Worm (Caenorhabditis elegans): Measurements from ENCODE around the gene ifa-4.

Gene ifa-4

ce11 chrX:4938990-4939389 lies 23.2 kb upstream of the ifa-4 start:
- no peak for TF ChIP-seq med-1 (GFP tag; optimal IDR thresholded peaks at IDR 0.05; ENCODE audit: insufficient read depth)
- TF ChIP-seq T22C8.4 (GFP tag; IDR thresholded peaks at IDR 0.05): no peak

DNA sequence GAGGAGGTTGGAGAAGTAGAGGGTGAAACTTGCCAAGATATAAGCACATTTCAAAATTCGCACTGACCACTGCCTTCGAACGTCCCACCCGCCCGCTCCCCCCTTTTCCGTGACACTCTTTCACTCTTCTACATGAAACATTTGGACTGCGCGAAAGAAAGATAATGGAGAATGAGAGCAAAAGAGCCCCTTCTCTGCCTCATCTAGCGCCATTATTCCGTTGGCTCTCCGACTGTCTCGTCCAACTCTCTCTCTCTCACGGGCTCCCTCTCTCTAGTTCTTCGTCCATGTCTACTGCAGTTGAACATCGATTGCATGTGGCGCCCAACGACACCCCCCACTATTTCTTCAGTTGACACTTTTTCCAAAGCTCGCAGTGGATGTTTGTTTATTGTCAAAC lies 17.2 kb upstream of the ifa-4 start:
- TF ChIP-seq tab-1 (GFP tag; IDR thresholded peaks at IDR 0.05) (no peak), ref-1 (GFP tag; conservative IDR thresholded peaks at IDR 0.05) (no peak), cog-1 (tag; optimal IDR thresholded peaks at IDR 0.05) (no peak), flt-1 (GFP tag; IDR thresholded peaks at IDR 0.05) (no peak), ztf-29 (GFP tag; IDR thresholded peaks at IDR 0.05) (no peak), klf-2 (GFP tag; conservative IDR thresholded peaks at IDR 0.05) (no peak), T22C8.4 (GFP tag; IDR thresholded peaks at IDR 0.05) (no peak), med-1 (GFP tag; optimal IDR thresholded peaks at IDR 0.05; ENCODE audit: insufficient read depth) (no peak)

- no peak for TF ChIP-seq med-1 (GFP tag; optimal IDR thresholded peaks at IDR 0.05; ENCODE audit: insufficient read depth)
- no peak for TF ChIP-seq ztf-23 (GFP tag; IDR thresholded peaks at IDR 0.05)
- TF ChIP-seq tab-1 (GFP tag; IDR thresholded peaks at IDR 0.05): no peak
- no peak for TF ChIP-seq cog-1 (tag; optimal IDR thresholded peaks at IDR 0.05)
- TF ChIP-seq T22C8.4 (GFP tag; IDR thresholded peaks at IDR 0.05): no peak
- no peak for TF ChIP-seq flt-1 (GFP tag; IDR thresholded peaks at IDR 0.05)
- TF ChIP-seq ref-1 (GFP tag; conservative IDR thresholded peaks at IDR 0.05): no peak
- TF ChIP-seq ztf-29 (GFP tag; IDR thresholded peaks at IDR 0.05): no peak
- no peak for TF ChIP-seq klf-2 (GFP tag; conservative IDR thresholded peaks at IDR 0.05)
These were observed 16.2 kb upstream of the ifa-4 start for ce11 chrX:4932023-4932422.

ce11 chrX:4929657-4930056 lies 13.9 kb upstream of the ifa-4 start, which contains the start of gene mct-4:
mct-4 (minus strand) TSS chrX:4929757.
- TF ChIP-seq tab-1 (GFP tag; IDR thresholded peaks at IDR 0.05) (no peak), ref-1 (GFP tag; conservative IDR thresholded peaks at IDR 0.05) (no peak), ztf-23 (GFP tag; IDR thresholded peaks at IDR 0.05) (no peak), flt-1 (GFP tag; IDR thresholded peaks at IDR 0.05) (no peak), ztf-29 (GFP tag; IDR thresholded peaks at IDR 0.05) (no peak), klf-2 (GFP tag; conservative IDR thresholded peaks at IDR 0.05) (no peak), T22C8.4 (GFP tag; IDR thresholded peaks at IDR 0.05) (no peak), med-1 (GFP tag; optimal IDR thresholded peaks at IDR 0.05; ENCODE audit: insufficient read depth) (no peak), cog-1 (tag; optimal IDR thresholded peaks at IDR 0.05) (no peak)

- TF ChIP-seq T22C8.4 (GFP tag; IDR thresholded peaks at IDR 0.05): no peak
- no peak for TF ChIP-seq klf-2 (GFP tag; conservative IDR thresholded peaks at IDR 0.05)
- no peak for TF ChIP-seq flt-1 (GFP tag; IDR thresholded peaks at IDR 0.05)
- no peak for TF ChIP-seq cog-1 (tag; optimal IDR thresholded peaks at IDR 0.05)
- TF ChIP-seq med-1 (GFP tag; optimal IDR thresholded peaks at IDR 0.05; ENCODE audit: insufficient read depth): no peak
- no peak for TF ChIP-seq ztf-29 (GFP tag; IDR thresholded peaks at IDR 0.05)
- no peak for TF ChIP-seq ref-1 (GFP tag; conservative IDR thresholded peaks at IDR 0.05)
- no peak for TF ChIP-seq tab-1 (GFP tag; IDR thresholded peaks at IDR 0.05)
- TF ChIP-seq ztf-23 (GFP tag; IDR thresholded peaks at IDR 0.05): no peak
These were observed 12.3 kb upstream of the ifa-4 start for ce11 chrX:4928118-4928517.

- no peak for TF ChIP-seq med-1 (GFP tag; optimal IDR thresholded peaks at IDR 0.05; ENCODE audit: insufficient read depth)
- TF ChIP-seq ztf-29 (GFP tag; IDR thresholded peaks at IDR 0.05): no peak
- TF ChIP-seq cog-1 (tag; optimal IDR thresholded peaks at IDR 0.05): no peak
- TF ChIP-seq T22C8.4 (GFP tag; IDR thresholded peaks at IDR 0.05): no peak
- no peak for TF ChIP-seq klf-2 (GFP tag; conservative IDR thresholded peaks at IDR 0.05)
- no peak for TF ChIP-seq ref-1 (GFP tag; conservative IDR thresholded peaks at IDR 0.05)
- no peak for TF ChIP-seq ztf-23 (GFP tag; IDR thresholded peaks at IDR 0.05)
- TF ChIP-seq tab-1 (GFP tag; IDR thresholded peaks at IDR 0.05): no peak
- TF ChIP-seq flt-1 (GFP tag; IDR thresholded peaks at IDR 0.05): no peak
These were observed 5.3 kb upstream of the ifa-4 start, which contains the start of gene K05B2.4 for ce11 chrX:4920942-4921540. K05B2.4 (minus strand) TSS chrX:4920992.

DNA sequence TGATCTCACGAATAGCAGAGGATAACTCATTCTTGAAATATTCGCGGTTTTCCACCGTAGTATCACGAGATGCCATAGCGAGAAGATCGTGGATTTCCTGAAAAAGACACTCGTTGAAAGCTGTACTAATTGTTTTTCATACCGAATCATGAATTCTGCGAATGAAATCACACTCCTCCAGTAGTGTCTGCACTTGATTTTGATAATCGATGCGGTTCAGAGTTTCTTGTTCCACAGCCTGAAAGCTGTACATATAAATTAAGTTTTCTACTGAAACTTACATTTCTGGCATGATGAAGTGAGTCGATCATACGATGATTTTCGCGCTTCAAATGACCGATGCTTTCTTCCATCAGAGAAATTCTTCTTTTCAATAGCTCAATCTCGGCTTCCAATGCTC lies 1.3 kb downstream of the ifa-4 start:
- TF ChIP-seq cog-1 (tag; optimal IDR thresholded peaks at IDR 0.05): no peak
- TF ChIP-seq ztf-29 (GFP tag; IDR thresholded peaks at IDR 0.05): no peak
- no peak for TF ChIP-seq flt-1 (GFP tag; IDR thresholded peaks at IDR 0.05)
- TF ChIP-seq ref-1 (GFP tag; conservative IDR thresholded peaks at IDR 0.05): no peak
- no peak for TF ChIP-seq T22C8.4 (GFP tag; IDR thresholded peaks at IDR 0.05)
- TF ChIP-seq klf-2 (GFP tag; conservative IDR thresholded peaks at IDR 0.05): no peak
- no peak for TF ChIP-seq med-1 (GFP tag; optimal IDR thresholded peaks at IDR 0.05; ENCODE audit: insufficient read depth)
- TF ChIP-seq tab-1 (GFP tag; IDR thresholded peaks at IDR 0.05): no peak
- no peak for TF ChIP-seq ztf-23 (GFP tag; IDR thresholded peaks at IDR 0.05)

- TF ChIP-seq ref-1 (GFP tag; conservative IDR thresholded peaks at IDR 0.05): no peak
- no peak for TF ChIP-seq T22C8.4 (GFP tag; IDR thresholded peaks at IDR 0.05)
- TF ChIP-seq tab-1 (GFP tag; IDR thresholded peaks at IDR 0.05): no peak
- no peak for TF ChIP-seq ztf-29 (GFP tag; IDR thresholded peaks at IDR 0.05)
- no peak for TF ChIP-seq cog-1 (tag; optimal IDR thresholded peaks at IDR 0.05)
- no peak for TF ChIP-seq med-1 (GFP tag; optimal IDR thresholded peaks at IDR 0.05; ENCODE audit: insufficient read depth)
- TF ChIP-seq ztf-23 (GFP tag; IDR thresholded peaks at IDR 0.05): no peak
- no peak for TF ChIP-seq klf-2 (GFP tag; conservative IDR thresholded peaks at IDR 0.05)
- TF ChIP-seq flt-1 (GFP tag; IDR thresholded peaks at IDR 0.05): no peak
These were observed 4.4 kb downstream of the ifa-4 start for ce11 chrX:4911287-4911876.

ce11 chrX:4905804-4906203 lies 10.0 kb downstream of the ifa-4 start, which contains the start of gene K05B2.2:
K05B2.2 (plus strand) TSS chrX:4906081.
- TF ChIP-seq ztf-23 (GFP tag; IDR thresholded peaks at IDR 0.05) (no peak), cog-1 (tag; optimal IDR thresholded peaks at IDR 0.05) (no peak), med-1 (GFP tag; optimal IDR thresholded peaks at IDR 0.05; ENCODE audit: insufficient read depth) (no peak), ref-1 (GFP tag; conservative IDR thresholded peaks at IDR 0.05) (no peak)

DNA sequence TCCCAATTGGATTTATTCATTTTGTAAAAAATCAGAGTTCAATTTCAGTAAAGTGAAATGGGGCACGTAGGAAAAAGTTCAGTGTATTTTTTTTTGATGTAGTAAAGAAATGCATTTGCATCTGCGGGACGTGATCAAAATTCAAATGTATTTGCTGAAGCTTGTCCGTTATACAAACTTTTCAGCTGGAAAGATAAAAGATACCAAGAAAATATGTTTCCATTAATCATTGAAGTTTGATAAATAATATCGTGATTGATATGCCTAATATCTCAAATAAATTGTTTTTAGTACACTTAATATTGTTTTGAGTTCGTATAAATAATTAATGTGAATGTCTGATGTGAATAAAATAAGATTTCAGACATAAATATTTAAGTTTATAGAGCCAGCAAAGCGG lies 13.4 kb downstream of the ifa-4 start:
- no peak for TF ChIP-seq ref-1 (GFP tag; conservative IDR thresholded peaks at IDR 0.05)
- TF ChIP-seq ztf-29 (GFP tag; IDR thresholded peaks at IDR 0.05): no peak
- TF ChIP-seq cog-1 (tag; optimal IDR thresholded peaks at IDR 0.05): no peak
- no peak for TF ChIP-seq ztf-23 (GFP tag; IDR thresholded peaks at IDR 0.05)
- no peak for TF ChIP-seq T22C8.4 (GFP tag; IDR thresholded peaks at IDR 0.05)
- TF ChIP-seq flt-1 (GFP tag; IDR thresholded peaks at IDR 0.05): no peak
- no peak for TF ChIP-seq tab-1 (GFP tag; IDR thresholded peaks at IDR 0.05)
- no peak for TF ChIP-seq klf-2 (GFP tag; conservative IDR thresholded peaks at IDR 0.05)
- no peak for TF ChIP-seq med-1 (GFP tag; optimal IDR thresholded peaks at IDR 0.05; ENCODE audit: insufficient read depth)
